Fruit fly (Drosophila melanogaster) whole organism, embryonic: ENCODE data around the gene CG6602.

Experiments
- Awh ChIP-seq: fragments of 200-800 bp; sonication (Bioruptor generic); IDR thresholded peaks from 2 replicates; pipeline ENCODE4, ENCODE4 v1.3.6; 2022; ENCODE audit warnings: missing biosample characterization, missing genetic modification characterization
- Bgb ChIP-seq: fragments of 200-800 bp; sonication (Bioruptor generic); IDR thresholded peaks from 2 replicates; pipeline ENCODE4 v1.3.6; 2022; ENCODE audit warnings: missing biosample characterization, missing genetic modification characterization; ENCODE audit not compliant: partially characterized antibody
- CG11560 ChIP-seq: fragments of 200-800 bp; sonication (Bioruptor generic); IDR thresholded peaks from 3 replicates; pipeline ENCODE4 v1.3.6; 2022; ENCODE audit warnings: missing biosample characterization, missing genetic modification characterization
- CG13287 ChIP-seq: fragments of 200-800 bp; sonication (Bioruptor generic); IDR thresholded peaks from 2 replicates; pipeline ENCODE4 v1.3.6; 2022; ENCODE audit warnings: missing biosample characterization, missing genetic modification characterization; ENCODE audit not compliant: partially characterized antibody
- CG13296 ChIP-seq: fragments of 200-800 bp; sonication (Bioruptor generic); optimal IDR thresholded peaks from 3 replicates; lab custom pipeline; 2018; ENCODE audit warnings: missing biosample characterization, mild to moderate bottlenecking, missing genetic modification characterization
- CG14710 ChIP-seq: fragments of 200-800 bp; sonication (Bioruptor generic); optimal IDR thresholded peaks from 3 replicates; lab custom pipeline; 2019; ENCODE audit warnings: missing biosample characterization, mild to moderate bottlenecking, missing genetic modification characterization, moderate library complexity
- CG15269 ChIP-seq: fragments of 200-800 bp; sonication (Bioruptor generic); optimal IDR thresholded peaks from 2 replicates; lab custom pipeline; 2018; ENCODE audit warnings: missing biosample characterization, mild to moderate bottlenecking, missing genetic modification characterization, moderate library complexity
- CG15479 ChIP-seq: fragments of 200-800 bp; sonication (Bioruptor generic); optimal IDR thresholded peaks from 3 replicates; lab custom pipeline; 2019; ENCODE audit warnings: missing biosample characterization, mild to moderate bottlenecking, missing genetic modification characterization, moderate library complexity
- CG15514 ChIP-seq: fragments of 200-800 bp; sonication (Bioruptor generic); optimal IDR thresholded peaks from 3 replicates; lab custom pipeline; 2017; ENCODE audit warnings: missing biosample characterization, missing genetic modification characterization, mild to moderate bottlenecking, moderate library complexity, missing genetic modification reagents
- CG2129 ChIP-seq: fragments of 200-800 bp; sonication (Bioruptor generic); IDR thresholded peaks from 2 replicates; pipeline ENCODE4 v1.3.6; 2022; ENCODE audit warnings: missing biosample characterization, missing genetic modification characterization; ENCODE audit not compliant: partially characterized antibody
- CG2889 ChIP-seq: fragments of 200-800 bp; sonication (Bioruptor generic); IDR thresholded peaks from 3 replicates; pipeline ENCODE4 v1.3.6; 2022; ENCODE audit warnings: missing biosample characterization, missing genetic modification characterization
- CG31224 ChIP-seq: fragments of 200-800 bp; sonication (Bioruptor generic); IDR thresholded peaks from 2 replicates; pipeline ENCODE4 v1.3.6; 2022; ENCODE audit warnings: missing biosample characterization, missing genetic modification characterization
- CG3163 ChIP-seq: fragments of 200-800 bp; sonication (Bioruptor generic); optimal IDR thresholded peaks from 3 replicates; lab custom pipeline; 2016; ENCODE audit warnings: missing biosample characterization, missing genetic modification characterization
- CG3281 ChIP-seq: fragments of 200-800 bp; sonication (Bioruptor generic); optimal IDR thresholded peaks from 3 replicates; lab custom pipeline; 2017; ENCODE audit warnings: missing biosample characterization, mild to moderate bottlenecking, missing genetic modification characterization
- CG3838 ChIP-seq: fragments of 200-800 bp; sonication (Bioruptor generic); optimal IDR thresholded peaks from 3 replicates; lab custom pipeline; 2016; ENCODE audit warnings: missing biosample characterization, missing genetic modification characterization
- CG4404 ChIP-seq: fragments of 200-800 bp; sonication (Bioruptor generic); IDR thresholded peaks from 2 replicates; pipeline ENCODE4 v1.3.6; 2022; ENCODE audit warnings: missing biosample characterization, missing genetic modification characterization
- CG5953 ChIP-seq: fragments of 200-800 bp; sonication (Bioruptor generic); IDR thresholded peaks from 2 replicates; pipeline ENCODE4 v1.3.6; 2022; ENCODE audit warnings: missing biosample characterization, missing genetic modification characterization
- CG7839 ChIP-seq: fragments of 200-800 bp; sonication (Bioruptor generic); optimal IDR thresholded peaks from 3 replicates; lab custom pipeline; 2018; ENCODE audit warnings: missing biosample characterization, mild to moderate bottlenecking, missing genetic modification characterization, moderate library complexity
- CG8388 ChIP-seq: fragments of 200-800 bp; sonication (Bioruptor generic); optimal IDR thresholded peaks from 2 replicates; lab custom pipeline; 2019; ENCODE audit warnings: missing biosample characterization, mild to moderate bottlenecking, missing genetic modification characterization, moderate library complexity
- CTCF ChIP-seq: fragments of 200-800 bp; sonication (Bioruptor generic); optimal IDR thresholded peaks from 2 replicates; lab custom pipeline; 2017; ENCODE audit warnings: missing biosample characterization, mild to moderate bottlenecking, missing genetic modification characterization, moderate library complexity
- CrebB ChIP-seq: fragments of 200-800 bp; sonication (Bioruptor generic); optimal IDR thresholded peaks from 3 replicates; lab custom pipeline; 2018; ENCODE audit warnings: missing biosample characterization, mild to moderate bottlenecking, missing genetic modification characterization
- Dip3 ChIP-seq: fragments of 200-800 bp; sonication (Bioruptor generic); optimal IDR thresholded peaks from 3 replicates; lab custom pipeline; 2016; ENCODE audit warnings: missing biosample characterization, missing genetic modification characterization
- Ets97D ChIP-seq: fragments of 200-800 bp; sonication (Bioruptor generic); optimal IDR thresholded peaks from 3 replicates; lab custom pipeline; 2016; ENCODE audit warnings: missing biosample characterization, missing genetic modification characterization
- H15 ChIP-seq: fragments of 200-800 bp; sonication (Bioruptor generic); IDR thresholded peaks from 3 replicates; pipeline ENCODE4 v1.3.6; 2022; ENCODE audit warnings: missing biosample characterization, missing genetic modification characterization
- Lpt ChIP-seq: fragments of >200 bp; optimal IDR thresholded peaks from 2 replicates; lab custom pipeline; 2018; ENCODE audit warnings: missing biosample characterization, missing genetic modification characterization
- NFAT ChIP-seq: fragments of 200-800 bp; sonication (Bioruptor generic); IDR thresholded peaks from 2 replicates; pipeline ENCODE4 v1.3.6; 2022; ENCODE audit warnings: missing biosample characterization, missing genetic modification characterization
- NK7.1 ChIP-seq: fragments of 200-800 bp; sonication (Bioruptor generic); optimal IDR thresholded peaks from 3 replicates; lab custom pipeline; 2016; ENCODE audit warnings: missing biosample characterization, missing genetic modification characterization
- Nf-YC ChIP-seq: fragments of 200-800 bp; optimal IDR thresholded peaks from 3 replicates; lab custom pipeline; 2019; ENCODE audit warnings: missing biosample characterization, mild to moderate bottlenecking, missing genetic modification characterization, moderate library complexity
- PHDP ChIP-seq: fragments of 200-800 bp; sonication (Bioruptor generic); optimal IDR thresholded peaks from 3 replicates; lab custom pipeline; 2018; ENCODE audit warnings: missing biosample characterization, mild to moderate bottlenecking, missing genetic modification characterization, moderate library complexity
- Sry-δ ChIP-seq: fragments of 200-800 bp; sonication (Bioruptor generic); optimal IDR thresholded peaks from 2 replicates; lab custom pipeline; 2016; ENCODE audit warnings: missing biosample characterization, missing genetic modification characterization
- Xbp1 ChIP-seq: fragments of 200-800 bp; sonication (Bioruptor generic); optimal IDR thresholded peaks from 3 replicates; lab custom pipeline; 2016; ENCODE audit warnings: missing biosample characterization, mild to moderate bottlenecking, missing genetic modification characterization
- ase ChIP-seq: fragments of 200-800 bp; sonication (Bioruptor generic); IDR thresholded peaks from 3 replicates; pipeline ENCODE4 v1.3.6; 2022; ENCODE audit warnings: missing biosample characterization, missing genetic modification characterization
- az2 ChIP-seq: fragments of 200-800 bp; sonication (Bioruptor generic); optimal IDR thresholded peaks from 3 replicates; lab custom pipeline; 2016; ENCODE audit warnings: missing biosample characterization, missing genetic modification characterization
- cad ChIP-seq: fragments of >200 bp; optimal IDR thresholded peaks from 2 replicates; lab custom pipeline; 2017; ENCODE audit warnings: missing biosample characterization, missing genetic modification characterization
- cas ChIP-seq: fragments of 200-800 bp; sonication (Bioruptor generic); IDR thresholded peaks from 2 replicates; pipeline ENCODE4 v1.3.6; 2022; ENCODE audit warnings: missing biosample characterization, missing genetic modification characterization
- ci ChIP-seq: fragments of 200-800 bp; sonication (Bioruptor generic); IDR thresholded peaks from 3 replicates; pipeline ENCODE4 v1.3.6; 2022; ENCODE audit warnings: missing biosample characterization, missing genetic modification characterization
- crp ChIP-seq, 2 experiments: fragments of 200-800 bp; sonication (Bioruptor generic); optimal IDR thresholded peaks; 2 replicates in 1 of 2; 3 replicates in 1 of 2; lab custom pipeline; 2017; ENCODE audit warnings: missing biosample characterization in 2 of 2, missing genetic modification characterization in 2 of 2, mild to moderate bottlenecking in 1 of 2, moderate library complexity in 1 of 2
- gcm ChIP-seq: fragments of 200-800 bp; sonication (Bioruptor generic); optimal IDR thresholded peaks from 2 replicates; lab custom pipeline; 2019; ENCODE audit warnings: missing biosample characterization, mild to moderate bottlenecking, missing genetic modification characterization, moderate library complexity
- ind ChIP-seq: fragments of 200-800 bp; sonication (Bioruptor generic); optimal IDR thresholded peaks from 3 replicates; lab custom pipeline; 2016; ENCODE audit warnings: missing biosample characterization, missing genetic modification characterization
- nmo ChIP-seq: fragments of 200-800 bp; sonication (Bioruptor generic); optimal IDR thresholded peaks from 2 replicates; lab custom pipeline; 2018; ENCODE audit warnings: missing biosample characterization, mild to moderate bottlenecking, missing genetic modification characterization, moderate library complexity
- onecut ChIP-seq: fragments of 200-800 bp; sonication (Bioruptor generic); IDR thresholded peaks from 2 replicates; pipeline ENCODE4 v1.3.6; 2022; ENCODE audit warnings: missing biosample characterization, missing genetic modification characterization
- prd ChIP-seq, 3 experiments: fragments of >200 bp in 2 of 3; fragments of 200-800 bp in 1 of 3; sonication (Bioruptor generic) in 1 of 3; optimal IDR thresholded peaks in 2 of 3; IDR thresholded peaks in 1 of 3; 2 replicates in 2 of 3; 3 replicates in 1 of 3; pipeline versions ENCODE4 v1.3.6 to Lab custom; 2017 to 2022; ENCODE audit warnings: missing biosample characterization in 1 of 3, missing genetic modification characterization in 1 of 3
- pros ChIP-seq: fragments of 200-800 bp; sonication (Bioruptor generic); optimal IDR thresholded peaks from 3 replicates; lab custom pipeline; 2019; ENCODE audit warnings: missing biosample characterization, mild to moderate bottlenecking, missing genetic modification characterization, moderate library complexity
- pzg ChIP-seq: fragments of 200-800 bp; sonication (Bioruptor generic); optimal IDR thresholded peaks from 3 replicates; lab custom pipeline; 2018; ENCODE audit warnings: missing biosample characterization, mild to moderate bottlenecking, missing genetic modification characterization, moderate library complexity
- rib ChIP-seq: fragments of 200-800 bp; sonication (Bioruptor generic); IDR thresholded peaks from 2 replicates; pipeline ENCODE4 v1.3.6; 2022; ENCODE audit warnings: missing biosample characterization, missing genetic modification characterization
- trem ChIP-seq: fragments of 200-800 bp; optimal IDR thresholded peaks from 3 replicates; lab custom pipeline; 2019; ENCODE audit warnings: missing biosample characterization, mild to moderate bottlenecking, missing genetic modification characterization, moderate library complexity
- tx ChIP-seq: fragments of 200-800 bp; sonication (Bioruptor generic); optimal IDR thresholded peaks from 2 replicates; lab custom pipeline; 2016; ENCODE audit warnings: missing biosample characterization, missing genetic modification characterization
- unpg ChIP-seq: fragments of 200-800 bp; sonication (Bioruptor generic); optimal IDR thresholded peaks from 3 replicates; lab custom pipeline; 2018; ENCODE audit warnings: missing biosample characterization, mild to moderate bottlenecking, missing genetic modification characterization, moderate library complexity
- vnd ChIP-seq: fragments of 200-800 bp; sonication (Bioruptor generic); IDR thresholded peaks from 3 replicates; pipeline ENCODE4 v1.3.6; 2022; ENCODE audit warnings: missing biosample characterization, missing genetic modification characterization; ENCODE audit not compliant: partially characterized antibody

Gene CG6602

DNA sequence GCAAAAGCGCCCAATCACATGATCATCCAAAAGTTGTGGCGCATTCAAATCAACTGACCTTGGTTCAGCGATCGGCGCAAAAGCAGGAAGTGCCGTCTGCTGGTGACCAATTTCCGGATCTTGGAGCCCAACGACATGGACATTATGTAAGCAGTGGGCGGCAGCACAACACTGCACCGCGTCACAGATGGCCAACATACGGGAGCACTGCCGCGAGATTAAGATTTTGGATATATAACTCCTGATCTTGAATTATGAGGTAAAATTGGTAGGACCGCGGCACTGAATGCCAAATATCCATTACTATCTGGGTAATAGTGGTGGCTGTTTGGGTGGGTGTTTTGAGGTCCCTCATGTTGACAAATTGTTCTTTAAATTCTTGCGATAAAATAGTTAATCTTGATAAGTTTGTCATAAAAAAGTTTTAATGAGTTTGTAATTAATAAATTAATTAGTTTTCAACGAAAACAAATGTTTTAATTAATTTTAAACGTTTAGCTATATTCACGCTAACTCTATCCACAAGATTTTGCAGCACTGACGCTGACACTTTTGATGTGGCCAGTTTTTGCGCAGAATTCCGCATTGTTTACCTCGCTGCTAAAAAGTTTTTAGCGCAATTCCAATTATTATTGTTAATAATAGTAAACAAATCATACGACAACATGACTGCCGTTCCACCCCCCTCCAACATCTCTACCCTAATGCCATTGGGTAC is 3.2 kb downstream of the CG6602 start, which contains the start of the genes CG13295 and CG6610 (continued):
- peak; percentile 67 for TF ChIP-seq CG14710 (tag; lab: Kevin White, UChicago)
- peak; percentile 42; the same call in 1 of the 2 replicates for TF ChIP-seq CG4404 (GFP tag; lab: Robert Waterston, UW)
- peak; percentile 20; the same call in 1 of the 3 replicates for TF ChIP-seq H15 (GFP tag; lab: Robert Waterston, UW)
- no peak for TF ChIP-seq prd (optimal IDR thresholded peaks at IDR 0.05; lab: Kevin White, UChicago)
- TF ChIP-seq prd (GFP tag; IDR thresholded peaks at IDR 0.05; lab: Robert Waterston, UW), result peak; percentile 75
- no peak for TF ChIP-seq CG5953
- peak in 1 of 2 experiments; percentile 25 for TF ChIP-seq crp (GFP tag; optimal IDR thresholded peaks at IDR 0.05; lab: Kevin White, UChicago)
- no peak for TF ChIP-seq NK7.1
- TF ChIP-seq trem (tag; lab: Kevin White, UChicago), result peak; percentile 58
- no peak for TF ChIP-seq onecut
- TF ChIP-seq Ets97D, result peak; percentile 0
- no peak for TF ChIP-seq CG11560 (tag; lab: Robert Waterston, UW)
- TF ChIP-seq Dip3 (GFP tag; lab: Kevin White, UChicago), result peak; percentile 45
- TF ChIP-seq ci (GFP tag; lab: Robert Waterston, UW), result no peak
- peak; percentile 56 for TF ChIP-seq CG3281 (GFP tag; lab: Kevin White, UChicago)
- peak; percentile 18 for TF ChIP-seq tx
- peak; percentile 52 for TF ChIP-seq PHDP (tag; lab: Kevin White, UChicago)
- no peak for TF ChIP-seq vnd (GFP tag; lab: Robert Waterston, UW)
- no peak for TF ChIP-seq CG15479 (GFP tag; lab: Kevin White, UChicago)
- peak; percentile 11 for TF ChIP-seq gcm
- TF ChIP-seq cad (GFP tag; lab: Kevin White, UChicago), result no peak
- peak; percentile 60 for TF ChIP-seq Nf-YC (tag; lab: Kevin White, UChicago)
- TF ChIP-seq ind (GFP tag; lab: Kevin White, UChicago), result peak; percentile 35
- no peak for TF ChIP-seq ase (GFP tag; lab: Robert Waterston, UW)
- TF ChIP-seq az2 (GFP tag; lab: Kevin White, UChicago), result peak; percentile 27
- peak; percentile 22 for TF ChIP-seq Sry-δ (GFP tag; lab: Kevin White, UChicago)
- no peak for TF ChIP-seq Awh (GFP tag; lab: Robert Waterston, UW)
- TF ChIP-seq CG13287 (GFP tag; lab: Robert Waterston, UW), result peak; percentile 19; the same call in 1 of the 2 replicates
- peak; percentile 7 for TF ChIP-seq CG8388 (GFP tag; lab: Kevin White, UChicago)
- peak; percentile 65 for TF ChIP-seq Xbp1 (GFP tag; lab: Kevin White, UChicago)
- TF ChIP-seq cas (GFP tag; lab: Robert Waterston, UW), result no peak
- TF ChIP-seq CG15514 (GFP tag; lab: Kevin White, UChicago), result peak; percentile 59
- TF ChIP-seq CrebB (tag; lab: Kevin White, UChicago), result peak; percentile 23
- TF ChIP-seq CG15269 (tag; lab: Kevin White, UChicago), result peak; percentile 69
- no peak for TF ChIP-seq Lpt
- TF ChIP-seq Bgb (GFP tag; lab: Robert Waterston, UW), result 0 out of 2 replicates have a peak, but pooled peaks have one; percentile 31
- TF ChIP-seq CG3838 (GFP tag; lab: Kevin White, UChicago), result peak; percentile 15
- TF ChIP-seq rib (GFP tag; lab: Robert Waterston, UW), result no peak
- TF ChIP-seq CG2129 (GFP tag; lab: Robert Waterston, UW), result no peak
- TF ChIP-seq CTCF (GFP tag; lab: Kevin White, UChicago), result no peak
- no peak for TF ChIP-seq CG31224 (GFP tag; lab: Robert Waterston, UW)
- TF ChIP-seq CG7839 (tag; lab: Kevin White, UChicago), result peak; percentile 62
- TF ChIP-seq CG2889, result 0 out of 3 replicates have a peak, but pooled peaks have one; percentile 15
- TF ChIP-seq CG13296, result peak; percentile 56
- TF ChIP-seq pros (GFP tag; lab: Kevin White, UChicago), result no peak
- TF ChIP-seq unpg (GFP tag; lab: Kevin White, UChicago), result peak; percentile 52
- peak; percentile 84 for TF ChIP-seq nmo (GFP tag; lab: Kevin White, UChicago)
- TF ChIP-seq CG3163, result no peak
- TF ChIP-seq NFAT (GFP tag; lab: Robert Waterston, UW), result 0 out of 2 replicates have a peak, but pooled peaks have one; percentile 5
- peak; percentile 39 for TF ChIP-seq pzg (GFP tag; lab: Kevin White, UChicago)
